Fruit fly (Drosophila melanogaster) whole organism, prepupa: ENCODE results near the gene CG5359.

Experiments used
- Blimp-1 ChIP-seq: fragments of 200-800 bp; sonication (Bioruptor generic); optimal IDR thresholded peaks from 3 replicates; lab custom pipeline; 2017; ENCODE audit warnings: missing biosample characterization, missing genetic modification characterization, mild to moderate bottlenecking, moderate library complexity, missing genetic modification reagents
- CG10631 ChIP-seq: fragments of 200-800 bp; sonication (Bioruptor generic); optimal IDR thresholded peaks from 2 replicates; lab custom pipeline; 2016; ENCODE audit warnings: missing biosample characterization, missing genetic modification characterization
- CG10669 ChIP-seq: fragments of 200-800 bp; sonication (Bioruptor generic); optimal IDR thresholded peaks from 3 replicates; lab custom pipeline; 2018; ENCODE audit warnings: missing biosample characterization, mild to moderate bottlenecking, missing genetic modification characterization, moderate library complexity
- CG11294 ChIP-seq: fragments of 200-800 bp; sonication (Bioruptor generic); IDR thresholded peaks from 2 replicates; pipeline ENCODE4 v1.3.6; 2022; ENCODE audit warnings: missing biosample characterization, missing genetic modification characterization
- CG11762 ChIP-seq: fragments of 200-800 bp; sonication (Bioruptor generic); optimal IDR thresholded peaks from 3 replicates; lab custom pipeline; 2016; ENCODE audit warnings: missing biosample characterization, missing genetic modification characterization; ENCODE audit not compliant: insufficient read depth
- CG11902 ChIP-seq: fragments of 200-800 bp; sonication (Bioruptor generic); optimal IDR thresholded peaks from 3 replicates; lab custom pipeline; 2016; ENCODE audit warnings: missing biosample characterization, missing genetic modification characterization
- CG1621 ChIP-seq: fragments of 200-800 bp; sonication (Bioruptor generic); optimal IDR thresholded peaks from 3 replicates; lab custom pipeline; 2018; ENCODE audit warnings: missing biosample characterization, mild to moderate bottlenecking, missing genetic modification characterization
- CG16779 ChIP-seq: fragments of 200-800 bp; sonication (Bioruptor generic); optimal IDR thresholded peaks from 3 replicates; lab custom pipeline; 2017; ENCODE audit warnings: missing biosample characterization, mild to moderate bottlenecking, missing genetic modification characterization
- CG3032 ChIP-seq: fragments of 200-800 bp; optimal IDR thresholded peaks from 2 replicates; lab custom pipeline; 2019; ENCODE audit warnings: missing biosample characterization, mild to moderate bottlenecking, missing genetic modification characterization, moderate library complexity
- CG32006 ChIP-seq: fragments of 200-800 bp; sonication (Bioruptor generic); optimal IDR thresholded peaks from 3 replicates; lab custom pipeline; 2017; ENCODE audit warnings: missing biosample characterization, mild to moderate bottlenecking, missing genetic modification characterization
- CG34406 ChIP-seq: fragments of 200-800 bp; sonication (Bioruptor generic); optimal IDR thresholded peaks from 3 replicates; lab custom pipeline; 2016; ENCODE audit warnings: missing biosample characterization, missing genetic modification characterization
- CG3919 ChIP-seq: fragments of 200-800 bp; sonication (Bioruptor generic); optimal IDR thresholded peaks from 3 replicates; lab custom pipeline; 2016; ENCODE audit warnings: missing biosample characterization, missing genetic modification characterization
- CG6163 ChIP-seq: fragments of 200-800 bp; sonication (Bioruptor generic); IDR thresholded peaks from 3 replicates; pipeline ENCODE4 v1.3.6; 2022; ENCODE audit warnings: missing biosample characterization, missing genetic modification characterization
- CG6276 ChIP-seq: fragments of 200-800 bp; sonication (Bioruptor generic); optimal IDR thresholded peaks from 2 replicates; lab custom pipeline; 2017; ENCODE audit warnings: missing biosample characterization, mild to moderate bottlenecking, missing genetic modification characterization
- CG6792 ChIP-seq: fragments of 200-800 bp; sonication (Bioruptor generic); optimal IDR thresholded peaks from 3 replicates; lab custom pipeline; 2016; ENCODE audit warnings: missing biosample characterization, missing genetic modification characterization
- CG6808 ChIP-seq: fragments of 200-800 bp; sonication (Bioruptor generic); optimal IDR thresholded peaks from 3 replicates; lab custom pipeline; 2017; ENCODE audit warnings: missing biosample characterization, missing genetic modification characterization, mild to moderate bottlenecking, moderate library complexity, missing genetic modification reagents
- CG6854 ChIP-seq: fragments of 200-800 bp; sonication (Bioruptor generic); optimal IDR thresholded peaks from 2 replicates; lab custom pipeline; 2017; ENCODE audit warnings: missing biosample characterization, mild to moderate bottlenecking, missing genetic modification characterization
- CG7368 ChIP-seq: fragments of 200-800 bp; sonication (Bioruptor generic); optimal IDR thresholded peaks from 3 replicates; lab custom pipeline; 2016; ENCODE audit warnings: missing biosample characterization, missing genetic modification characterization
- CG8319 ChIP-seq: fragments of 200-800 bp; sonication (Bioruptor generic); optimal IDR thresholded peaks from 3 replicates; lab custom pipeline; 2016; ENCODE audit warnings: missing biosample characterization, missing genetic modification characterization
- CG8632 ChIP-seq: fragments of 200-800 bp; sonication (Bioruptor generic); optimal IDR thresholded peaks from 3 replicates; lab custom pipeline; 2016; ENCODE audit warnings: missing biosample characterization, missing genetic modification characterization
- CG9139 ChIP-seq: fragments of 200-800 bp; sonication (Bioruptor generic); optimal IDR thresholded peaks from 3 replicates; lab custom pipeline; 2017; ENCODE audit warnings: missing biosample characterization, mild to moderate bottlenecking, missing genetic modification characterization
- Eip75B ChIP-seq: fragments of 200-800 bp; sonication (Bioruptor generic); optimal IDR thresholded peaks from 3 replicates; lab custom pipeline; 2016; ENCODE audit warnings: missing biosample characterization, missing genetic modification characterization
- Eip78C ChIP-seq: fragments of 200-800 bp; sonication (Bioruptor generic); peaks from one replicate; lab custom pipeline; 2016; ENCODE audit warnings: missing biosample characterization, missing genetic modification characterization
- Eip93F ChIP-seq: fragments of 200-800 bp; sonication (Bioruptor generic); optimal IDR thresholded peaks from 2 replicates; lab custom pipeline; 2016; ENCODE audit warnings: missing biosample characterization, mild to moderate bottlenecking, missing genetic modification characterization
- Ets21C ChIP-seq: fragments of 200-800 bp; sonication (Bioruptor generic); optimal IDR thresholded peaks from 3 replicates; lab custom pipeline; 2016; ENCODE audit warnings: missing biosample characterization, missing genetic modification characterization
- Ets96B ChIP-seq: fragments of 200-800 bp; optimal IDR thresholded peaks from 2 replicates; lab custom pipeline; 2019; ENCODE audit warnings: missing biosample characterization, mild to moderate bottlenecking, missing genetic modification characterization, moderate library complexity
- Gug ChIP-seq: fragments of 200-800 bp; sonication (Bioruptor generic); IDR thresholded peaks from 2 replicates; pipeline ENCODE4 v1.3.6; 2022; ENCODE audit warnings: missing biosample characterization, missing genetic modification characterization
- Hr38 ChIP-seq: sonication (Bioruptor generic); optimal IDR thresholded peaks from 2 replicates; lab custom pipeline; 2016; ENCODE audit warnings: missing biosample characterization, missing genetic modification characterization
- Hr4 ChIP-seq: fragments of 200-800 bp; sonication (Bioruptor generic); optimal IDR thresholded peaks from 3 replicates; lab custom pipeline; 2016; ENCODE audit warnings: missing biosample characterization, missing genetic modification characterization
- OdsH ChIP-seq: fragments of 200-800 bp; sonication (Bioruptor generic); optimal IDR thresholded peaks from 3 replicates; lab custom pipeline; 2016; ENCODE audit warnings: missing biosample characterization, missing genetic modification characterization
- Smox ChIP-seq: fragments of 200-800 bp; sonication (Bioruptor generic); optimal IDR thresholded peaks from 3 replicates; lab custom pipeline; 2016; ENCODE audit warnings: missing biosample characterization, missing genetic modification characterization
- Sox102F ChIP-seq: fragments of 200-800 bp; sonication (Bioruptor generic); optimal IDR thresholded peaks from 2 replicates; lab custom pipeline; 2016; ENCODE audit warnings: missing biosample characterization, mild to moderate bottlenecking, missing genetic modification characterization
- Sox15 ChIP-seq: fragments of 200-800 bp; sonication (Bioruptor generic); optimal IDR thresholded peaks from 3 replicates; lab custom pipeline; 2016; ENCODE audit warnings: missing biosample characterization, missing genetic modification characterization
- acj6 ChIP-seq: fragments of 200-800 bp; sonication (Bioruptor generic); optimal IDR thresholded peaks from 3 replicates; lab custom pipeline; 2016; ENCODE audit warnings: missing biosample characterization, missing genetic modification characterization
- dac ChIP-seq: fragments of 200-800 bp; sonication (Bioruptor generic); optimal IDR thresholded peaks from 2 replicates; lab custom pipeline; 2017; ENCODE audit warnings: missing biosample characterization, mild to moderate bottlenecking, missing genetic modification characterization
- dsx ChIP-seq: fragments of 200-800 bp; optimal IDR thresholded peaks from 3 replicates; lab custom pipeline; 2019; ENCODE audit warnings: missing biosample characterization, mild to moderate bottlenecking, missing genetic modification characterization, moderate library complexity; ENCODE audit not compliant: poor library complexity, severe bottlenecking
- eg ChIP-seq: fragments of 200-800 bp; sonication (Bioruptor generic); IDR thresholded peaks from 3 replicates; pipeline ENCODE4 v1.3.6; 2022; ENCODE audit warnings: missing biosample characterization, missing genetic modification characterization
- esn ChIP-seq: fragments of 200-800 bp; sonication (Bioruptor generic); optimal IDR thresholded peaks from 2 replicates; lab custom pipeline; 2016; ENCODE audit warnings: missing biosample characterization, mild to moderate bottlenecking, missing genetic modification characterization, moderate library complexity
- fd59A ChIP-seq: fragments of 200-800 bp; sonication (Bioruptor generic); optimal IDR thresholded peaks from 2 replicates; lab custom pipeline; 2017; ENCODE audit warnings: missing biosample characterization, mild to moderate bottlenecking, missing genetic modification characterization, missing genetic modification reagents
- fd85E ChIP-seq: fragments of 200-800 bp; sonication (Bioruptor generic); optimal IDR thresholded peaks from 3 replicates; lab custom pipeline; 2016; ENCODE audit warnings: missing biosample characterization, missing genetic modification characterization
- fkh ChIP-seq: fragments of 200-800 bp; sonication (Bioruptor generic); optimal IDR thresholded peaks from 3 replicates; lab custom pipeline; 2017; ENCODE audit warnings: missing biosample characterization, mild to moderate bottlenecking, missing genetic modification characterization, moderate library complexity
- lz ChIP-seq: fragments of 200-800 bp; sonication (Bioruptor generic); optimal IDR thresholded peaks from 3 replicates; lab custom pipeline; 2016; ENCODE audit warnings: missing biosample characterization, missing genetic modification characterization
- net ChIP-seq: fragments of 200-800 bp; sonication (Bioruptor generic); optimal IDR thresholded peaks from 3 replicates; lab custom pipeline; 2016; ENCODE audit warnings: missing biosample characterization, missing genetic modification characterization
- salr ChIP-seq, 2 experiments: fragments of 200-800 bp; sonication (Bioruptor generic); optimal IDR thresholded peaks; 3 replicates each; lab custom pipeline; 2016 to 2018; ENCODE audit warnings: missing biosample characterization in 2 of 2, missing genetic modification characterization in 2 of 2, mild to moderate bottlenecking in 1 of 2
- svp ChIP-seq: fragments of 200-800 bp; sonication (Bioruptor generic); peaks from one replicate; lab custom pipeline; 2016; ENCODE audit warnings: missing biosample characterization, missing genetic modification characterization

The CG5359 gene

DNA sequence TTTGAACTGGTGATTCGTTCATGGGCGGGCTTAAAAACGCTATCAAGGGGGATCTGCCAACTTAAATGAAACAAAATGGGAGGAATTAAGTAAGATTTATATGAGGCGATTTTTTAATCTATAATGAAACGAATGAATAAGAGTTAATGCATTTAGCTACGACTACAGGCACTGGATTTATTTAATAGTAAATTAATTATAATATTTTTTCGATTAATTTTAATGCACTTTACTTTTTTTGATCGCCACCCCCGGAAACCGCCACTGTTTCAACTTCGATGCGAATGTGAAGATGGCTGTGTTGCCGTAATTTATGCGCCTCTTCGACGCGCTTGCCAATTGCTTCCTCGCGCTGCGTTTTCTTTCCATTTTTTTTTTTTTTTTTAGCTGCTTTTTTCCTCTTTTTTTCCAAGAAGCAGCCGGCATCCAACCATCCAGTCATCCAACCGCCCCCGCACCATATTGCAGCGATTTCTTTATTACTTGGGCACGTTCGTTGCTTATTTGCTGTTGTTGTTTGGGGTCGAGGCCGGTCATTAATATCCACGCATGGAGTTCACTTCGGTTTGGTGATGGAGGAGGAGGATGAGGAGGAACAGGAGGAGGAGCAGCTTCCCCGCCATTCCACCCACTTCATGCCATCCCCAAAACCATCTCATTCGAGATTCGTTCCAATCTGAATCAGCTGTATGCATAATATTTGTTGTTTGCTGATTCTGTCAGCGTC, 37.7 kb downstream of the CG5359 start (continued):
- peak; percentile 43 for TF ChIP-seq Eip93F (GFP tag; lab: Kevin White, UChicago)
- TF ChIP-seq CG32006 (GFP tag; lab: Kevin White, UChicago) = peak; percentile 72
- peak; percentile 63 for TF ChIP-seq CG11762 (GFP tag; lab: Kevin White, UChicago)
- peak; percentile 32; the same call in 1 of the 2 replicates for TF ChIP-seq Gug (GFP tag; lab: Robert Waterston, UW)
- TF ChIP-seq Sox102F (GFP tag; lab: Kevin White, UChicago) = peak; percentile 26
- no peak for TF ChIP-seq Blimp-1
- peak; percentile 64 for TF ChIP-seq CG8632 (GFP tag; lab: Kevin White, UChicago)
- TF ChIP-seq lz (GFP tag; lab: Kevin White, UChicago) = peak; percentile 65
- peak; percentile 36 for TF ChIP-seq CG6854 (GFP tag; lab: Kevin White, UChicago)
- TF ChIP-seq Ets96B (tag; lab: Kevin White, UChicago) = peak; percentile 86
- TF ChIP-seq fkh (GFP tag; lab: Kevin White, UChicago) = no peak
- peak; percentile 28 for TF ChIP-seq CG11902 (GFP tag; lab: Kevin White, UChicago)
- TF ChIP-seq Eip78C (GFP tag; lab: Kevin White, UChicago) = peak; percentile 87
- no peak for TF ChIP-seq svp (GFP tag; lab: Kevin White, UChicago)
- peak; percentile 90 for TF ChIP-seq CG3032 (tag; lab: Kevin White, UChicago)
- TF ChIP-seq fd59A (GFP tag; lab: Kevin White, UChicago) = peak; percentile 73
- peak; percentile 43 for TF ChIP-seq Sox15 (GFP tag; lab: Kevin White, UChicago)
- TF ChIP-seq Smox (GFP tag; lab: Kevin White, UChicago) = peak; percentile 22
- TF ChIP-seq Ets21C = no peak
- TF ChIP-seq dac (GFP tag; lab: Kevin White, UChicago) = no peak
- TF ChIP-seq Hr4 (GFP tag; lab: Kevin White, UChicago) = peak; percentile 18
- TF ChIP-seq fd85E (GFP tag; lab: Kevin White, UChicago) = no peak
- TF ChIP-seq CG6276 (GFP tag; lab: Kevin White, UChicago) = peak; percentile 15
- peak; percentile 87 for TF ChIP-seq CG10631 (GFP tag; lab: Kevin White, UChicago)
- TF ChIP-seq Eip75B = peak; percentile 44
- TF ChIP-seq CG34406 (GFP tag; lab: Kevin White, UChicago) = peak; percentile 54
- TF ChIP-seq CG6792 = peak; percentile 75

- TF ChIP-seq CG6808 (GFP tag; lab: Kevin White, UChicago) (peak; percentile 79), acj6 (GFP tag; lab: Kevin White, UChicago) (peak; percentile 87), CG7368 (peak; percentile 82), CG10669 (peak; percentile 86), Eip93F (GFP tag; lab: Kevin White, UChicago) (peak; percentile 36), CG3032 (tag; lab: Kevin White, UChicago) (peak; percentile 84), OdsH (GFP tag; lab: Kevin White, UChicago) (peak; percentile 89), CG11294 (GFP tag; lab: Robert Waterston, UW) (peak; percentile 79), dsx (GFP tag; lab: Kevin White, UChicago) (peak; percentile 73), CG16779 (peak; percentile 51), esn (GFP tag; lab: Kevin White, UChicago) (peak; percentile 88), CG9139 (GFP tag; lab: Kevin White, UChicago) (peak; percentile 76), CG11762 (GFP tag; lab: Kevin White, UChicago) (peak; percentile 79), Hr38 (GFP tag; lab: Kevin White, UChicago) (no peak), net (GFP tag; lab: Kevin White, UChicago) (peak; percentile 91), CG6276 (GFP tag; lab: Kevin White, UChicago) (peak; percentile 91), eg (GFP tag; lab: Robert Waterston, UW) (peak; percentile 94), salr (GFP tag; optimal IDR thresholded peaks at IDR 0.05; lab: Kevin White, UChicago) (peak; percentile 86 to 90), CG10631 (GFP tag; lab: Kevin White, UChicago) (peak; percentile 94), Ets96B (tag; lab: Kevin White, UChicago) (peak; percentile 87), CG6163 (GFP tag; lab: Robert Waterston, UW) (peak; percentile 92), CG3919 (GFP tag; lab: Kevin White, UChicago) (peak; percentile 95), CG8319 (GFP tag; lab: Kevin White, UChicago) (peak; percentile 64), Hr4 (GFP tag; lab: Kevin White, UChicago) (peak; percentile 94), CG1621 (tag; lab: Kevin White, UChicago) (peak; percentile 84), fd85E (GFP tag; lab: Kevin White, UChicago) (peak; percentile 75), CG11902 (GFP tag; lab: Kevin White, UChicago) (peak; percentile 63)
These were observed 39.7 kb downstream of the CG5359 start for dm6 chr3R:9961163-9962072.
